Worm (Caenorhabditis elegans) whole organism, young adult: ENCODE measurements around the gene F38B6.2.

Experiments used
- B0336.3 ChIP-seq: fragments of 200-800 bp; sonication (Bioruptor generic); IDR thresholded peaks from 2 replicates; pipeline ENCODE4 v1.3.6; 2022; ENCODE audit warnings: missing genetic modification characterization, missing compliant biosample characterization
- C06A6.2 ChIP-seq: fragments of 200-800 bp; sonication (Bioruptor generic); conservative IDR thresholded peaks from 2 replicates; pipeline ENCODE4 v1.3.6; 2022; ENCODE audit warnings: missing genetic modification characterization, missing compliant biosample characterization
- F49E8.2 ChIP-seq: sonication (generic microtip); optimal IDR thresholded peaks from 3 replicates; lab custom pipeline; 2017; ENCODE audit warnings: missing genetic modification characterization, mild to moderate bottlenecking, missing compliant biosample characterization, antibody characterized with exemption, moderate library complexity; ENCODE audit not compliant: insufficient read depth
- F52B5.7 ChIP-seq: sonication (generic microtip); optimal IDR thresholded peaks from 2 replicates; lab custom pipeline; 2016; ENCODE audit warnings: mild to moderate bottlenecking, missing genetic modification characterization, missing compliant biosample characterization
- F55B11.4 ChIP-seq: sonication (generic microtip); optimal IDR thresholded peaks from 2 replicates; lab custom pipeline; 2016; ENCODE audit warnings: missing compliant biosample characterization, missing genetic modification characterization, borderline replicate concordance; ENCODE audit not compliant: insufficient read depth
- K11D2.4 ChIP-seq: fragments of 200-800 bp; sonication (Bioruptor generic); IDR thresholded peaks from 2 replicates; pipeline ENCODE4 v1.3.6; 2022; ENCODE audit warnings: missing genetic modification reagents, missing genetic modification characterization, missing compliant biosample characterization
- K12H6.12 ChIP-seq: fragments of 200-800 bp; sonication (Bioruptor generic); optimal IDR thresholded peaks from 2 replicates; lab custom pipeline; 2018; ENCODE audit warnings: mild to moderate bottlenecking, missing genetic modification characterization, missing compliant biosample characterization
- Y67H2A.10 ChIP-seq: fragments of 200-800 bp; sonication (Bioruptor generic); conservative IDR thresholded peaks from 2 replicates; pipeline ENCODE4 v1.3.6; 2022; ENCODE audit warnings: missing genetic modification reagents, missing genetic modification characterization, missing compliant biosample characterization
- Y95B8A.8 ChIP-seq: fragments of 200-800 bp; sonication (Bioruptor generic); IDR thresholded peaks from 2 replicates; pipeline ENCODE4 v1.3.6; 2022; ENCODE audit warnings: missing genetic modification reagents, missing genetic modification characterization, missing compliant biosample characterization
- aptf-3 ChIP-seq: fragments of 200-800 bp; sonication (Bioruptor generic); IDR thresholded peaks from 2 replicates; pipeline ENCODE4 v1.3.6; 2022; ENCODE audit warnings: missing genetic modification characterization, missing compliant biosample characterization
- athp-1 ChIP-seq: sonication (generic microtip); optimal IDR thresholded peaks from 2 replicates; lab custom pipeline; 2017; ENCODE audit warnings: mild to moderate bottlenecking, missing genetic modification characterization, missing compliant biosample characterization
- attf-3 ChIP-seq: fragments of 200-800 bp; sonication (Bioruptor generic); conservative IDR thresholded peaks from 2 replicates; pipeline ENCODE4 v1.3.6; 2022; ENCODE audit warnings: missing genetic modification reagents, missing genetic modification characterization, missing compliant biosample characterization
- attf-5 ChIP-seq: fragments of 200-800 bp; sonication (Bioruptor generic); optimal IDR thresholded peaks from 2 replicates; lab custom pipeline; 2018; ENCODE audit warnings: mild to moderate bottlenecking, missing genetic modification characterization, missing compliant biosample characterization
- attf-6 ChIP-seq: fragments of 200-800 bp; sonication (Bioruptor generic); IDR thresholded peaks from 2 replicates; pipeline ENCODE4 v1.3.6; 2022; ENCODE audit warnings: missing genetic modification reagents, missing genetic modification characterization, missing compliant biosample characterization
- cebp-1 ChIP-seq, 2 experiments: fragments of 200-800 bp in 1 of 2; sonication (Bioruptor generic) in 1 of 2; sonication (generic microtip) in 1 of 2; IDR thresholded peaks in 1 of 2; optimal IDR thresholded peaks in 1 of 2; 2 replicates each; pipeline versions ENCODE4 v1.3.6 to Lab custom; 2017 to 2022; ENCODE audit warnings: missing compliant biosample characterization in 2 of 2, missing genetic modification characterization in 2 of 2, mild to moderate bottlenecking in 1 of 2, missing genetic modification reagents in 1 of 2, moderate library complexity in 1 of 2
- cebp-2 ChIP-seq: fragments of 200-800 bp; sonication (Bioruptor generic); IDR thresholded peaks from 2 replicates; pipeline ENCODE4 v1.3.6; 2022; ENCODE audit warnings: missing genetic modification characterization, missing compliant biosample characterization
- ceh-27 ChIP-seq: fragments of 200-800 bp; sonication (Bioruptor generic); optimal IDR thresholded peaks from 2 replicates; lab custom pipeline; 2018; ENCODE audit warnings: mild to moderate bottlenecking, missing genetic modification characterization, moderate library complexity, missing compliant biosample characterization
- ceh-40 ChIP-seq: fragments of 200-800 bp; sonication (Bioruptor generic); IDR thresholded peaks from 2 replicates; pipeline ENCODE4 v1.3.6; 2022; ENCODE audit warnings: missing genetic modification characterization, missing compliant biosample characterization
- ceh-79 ChIP-seq: sonication (generic microtip); optimal IDR thresholded peaks from 2 replicates; lab custom pipeline; 2017; ENCODE audit warnings: mild to moderate bottlenecking, missing genetic modification characterization, missing compliant biosample characterization
- die-1 ChIP-seq: sonication (generic microtip); optimal IDR thresholded peaks from 2 replicates; lab custom pipeline; 2016; ENCODE audit warnings: missing genotype, mild to moderate bottlenecking, missing genetic modification characterization, missing compliant biosample characterization
- dpff-1 ChIP-seq: sonication (generic microtip); optimal IDR thresholded peaks from 2 replicates; lab custom pipeline; 2017; ENCODE audit warnings: mild to moderate bottlenecking, missing genetic modification characterization, missing compliant biosample characterization
- ekl-4 ChIP-seq: fragments of 200-800 bp; sonication (Bioruptor generic); IDR thresholded peaks from 2 replicates; pipeline ENCODE4 v1.3.6; 2022; ENCODE audit warnings: missing genetic modification reagents, missing genetic modification characterization, missing compliant biosample characterization
- ets-4 ChIP-seq: fragments of 200-800 bp; sonication (Bioruptor generic); optimal IDR thresholded peaks from 2 replicates; lab custom pipeline; 2018; ENCODE audit warnings: mild to moderate bottlenecking, missing genetic modification characterization, missing compliant biosample characterization
- fkh-3 ChIP-seq: sonication (generic microtip); optimal IDR thresholded peaks from 2 replicates; lab custom pipeline; 2016; ENCODE audit warnings: mild to moderate bottlenecking, missing genetic modification characterization, missing compliant biosample characterization
- gei-17 ChIP-seq: fragments of 200-800 bp; sonication (Bioruptor generic); optimal IDR thresholded peaks from 2 replicates; lab custom pipeline; 2018; ENCODE audit warnings: mild to moderate bottlenecking, missing genetic modification characterization, missing compliant biosample characterization
- him-1 ChIP-seq: sonication (generic microtip); optimal IDR thresholded peaks from 2 replicates; lab custom pipeline; 2016; ENCODE audit warnings: missing genotype, missing genetic modification reagents, missing genetic modification characterization, missing compliant biosample characterization
- hmg-1.2 ChIP-seq: fragments of 200-800 bp; sonication (Bioruptor generic); IDR thresholded peaks from 2 replicates; pipeline ENCODE4 v1.3.6; 2022; ENCODE audit warnings: missing genetic modification reagents, missing genetic modification characterization, missing compliant biosample characterization
- let-526 ChIP-seq: fragments of 200-800 bp; sonication (Bioruptor generic); IDR thresholded peaks from 2 replicates; pipeline ENCODE4 v1.3.6; 2022; ENCODE audit warnings: missing genetic modification reagents, missing genetic modification characterization, missing compliant biosample characterization
- lin-26 ChIP-seq: fragments of 200-800 bp; sonication (Bioruptor generic); IDR thresholded peaks from 2 replicates; pipeline ENCODE4 v1.3.6; 2022; ENCODE audit warnings: missing genetic modification reagents, missing genetic modification characterization, missing compliant biosample characterization
- lin-35 ChIP-seq, 3 experiments: fragments of 150-350 bp in 2 of 3; sonication (generic microtip) in 1 of 3; optimal IDR thresholded peaks; 2 replicates each; lab custom pipeline; 2014 to 2018; ENCODE audit warnings: missing biosample characterization in 3 of 3, missing genetic modification characterization in 3 of 3, missing genetic modification reagents in 3 of 3
- lin-40 ChIP-seq: sonication (generic microtip); optimal IDR thresholded peaks from 2 replicates; lab custom pipeline; 2016; ENCODE audit warnings: missing genetic modification characterization, mild to moderate bottlenecking, missing compliant biosample characterization, missing genotype, missing genetic modification reagents
- madf-8 ChIP-seq: fragments of 200-800 bp; sonication (Bioruptor generic); conservative IDR thresholded peaks from 2 replicates; pipeline ENCODE4 v1.3.6; 2022; ENCODE audit warnings: missing genetic modification reagents, missing genetic modification characterization, missing compliant biosample characterization
- mxl-1 ChIP-seq: sonication (generic microtip); optimal IDR thresholded peaks from 2 replicates; lab custom pipeline; 2016; ENCODE audit warnings: missing genetic modification characterization, missing compliant biosample characterization
- nfya-1 ChIP-seq: sonication (generic microtip); optimal IDR thresholded peaks from 2 replicates; lab custom pipeline; 2017; ENCODE audit warnings: antibody characterized with exemption, missing compliant biosample characterization, missing genetic modification characterization, borderline replicate concordance; ENCODE audit not compliant: insufficient read depth
- nfya-2 ChIP-seq: fragments of 200-800 bp; sonication (Bioruptor generic); IDR thresholded peaks from 2 replicates; pipeline ENCODE4 v1.3.6; 2022; ENCODE audit warnings: missing genetic modification reagents, missing genetic modification characterization, missing compliant biosample characterization
- nhr-179 ChIP-seq: sonication (generic microtip); optimal IDR thresholded peaks from 2 replicates; lab custom pipeline; 2016; ENCODE audit warnings: mild to moderate bottlenecking, missing genetic modification characterization, missing compliant biosample characterization
- nhr-27 ChIP-seq: fragments of 200-800 bp; sonication (Bioruptor generic); optimal IDR thresholded peaks from 2 replicates; lab custom pipeline; 2018; ENCODE audit warnings: mild to moderate bottlenecking, missing genetic modification characterization, moderate library complexity, missing compliant biosample characterization
- nhr-80 ChIP-seq: sonication (generic microtip); optimal IDR thresholded peaks from 2 replicates; lab custom pipeline; 2016; ENCODE audit warnings: missing genetic modification characterization, missing compliant biosample characterization
- nhr-90 ChIP-seq: sonication (generic microtip); optimal IDR thresholded peaks from 2 replicates; lab custom pipeline; 2016; ENCODE audit warnings: missing genotype, mild to moderate bottlenecking, missing genetic modification characterization, missing compliant biosample characterization
- rec-8 ChIP-seq, 2 experiments: sonication (generic microtip); optimal IDR thresholded peaks; 2 replicates each; lab custom pipeline; 2016; ENCODE audit warnings: mild to moderate bottlenecking in 2 of 2, missing genetic modification characterization in 2 of 2, missing genetic modification reagents in 2 of 2, missing genotype in 2 of 2, missing biosample characterization in 1 of 2, missing compliant biosample characterization in 1 of 2, moderate library complexity in 1 of 2
- sea-2 ChIP-seq: fragments of 200-800 bp; sonication (Bioruptor generic); IDR thresholded peaks from 2 replicates; pipeline ENCODE4 v1.3.6; 2022; ENCODE audit warnings: missing genetic modification characterization, missing compliant biosample characterization
- snpc-1.1 ChIP-seq: sonication (generic microtip); optimal IDR thresholded peaks from 2 replicates; lab custom pipeline; 2017; ENCODE audit warnings: missing genetic modification characterization, mild to moderate bottlenecking, missing compliant biosample characterization, antibody characterized with exemption, moderate library complexity, missing genotype, missing genetic modification reagents; ENCODE audit not compliant: insufficient read depth
- tlf-1 ChIP-seq: fragments of 200-800 bp; sonication (Bioruptor generic); optimal IDR thresholded peaks from 2 replicates; lab custom pipeline; 2018; ENCODE audit warnings: mild to moderate bottlenecking, missing genetic modification characterization, missing compliant biosample characterization
- unc-130 ChIP-seq: sonication (generic microtip); optimal IDR thresholded peaks from 2 replicates; lab custom pipeline; 2016; ENCODE audit warnings: missing genetic modification reagents, missing genetic modification characterization, missing compliant biosample characterization
- ztf-22 ChIP-seq: fragments of 200-800 bp; sonication (Bioruptor generic); optimal IDR thresholded peaks from 2 replicates; lab custom pipeline; 2018; ENCODE audit warnings: mild to moderate bottlenecking, missing genetic modification characterization, moderate library complexity, missing compliant biosample characterization

F38B6.2 gene

ce11 chrX:6735494-6735893, 37.2 kb downstream of the F38B6.2 start (continued):
- TF ChIP-seq rec-8 (tag; optimal IDR thresholded peaks at IDR 0.05; lab: Kevin White, UChicago) (no peak), aptf-3 (GFP tag; lab: Robert Waterston, UW) (no peak), tlf-1 (GFP tag; lab: Kevin White, UChicago) (no peak), nhr-80 (tag; lab: Kevin White, UChicago) (no peak), nhr-27 (tag; lab: Kevin White, UChicago) (no peak), ceh-27 (GFP tag; lab: Kevin White, UChicago) (peak; percentile 62), lin-35 (GFP tag; optimal IDR thresholded peaks at IDR 0.05; lab: Kevin White, UChicago) (no peak), ceh-40 (GFP tag; lab: Robert Waterston, UW) (no peak), athp-1 (tag; lab: Kevin White, UChicago) (no peak), dpff-1 (tag; lab: Kevin White, UChicago) (no peak), die-1 (tag; lab: Kevin White, UChicago) (no peak), lin-26 (GFP tag; lab: Robert Waterston, UW) (no peak), nfya-2 (GFP tag; lab: Robert Waterston, UW) (no peak), gei-17 (GFP tag; lab: Kevin White, UChicago) (peak; percentile 23), unc-130 (GFP tag; lab: Kevin White, UChicago) (no peak), ceh-79 (no peak), F52B5.7 (tag; lab: Kevin White, UChicago) (no peak), ets-4 (no peak), nhr-179 (tag; lab: Kevin White, UChicago) (no peak), K11D2.4 (GFP tag; lab: Robert Waterston, UW) (0 out of 2 replicates have a peak, but pooled peaks have one; percentile 38), sea-2 (GFP tag; lab: Robert Waterston, UW) (no peak), nhr-90 (tag; lab: Kevin White, UChicago) (no peak), snpc-1.1 (tag; lab: Kevin White, UChicago) (no peak), him-1 (no peak), K12H6.12 (tag; lab: Kevin White, UChicago) (no peak), mxl-1 (tag; lab: Kevin White, UChicago) (no peak), fkh-3 (tag; lab: Kevin White, UChicago) (no peak), Y95B8A.8 (GFP tag; lab: Robert Waterston, UW) (no peak), let-526 (GFP tag; lab: Robert Waterston, UW) (no peak), attf-3 (GFP tag; lab: Robert Waterston, UW) (no peak), lin-40 (tag; lab: Kevin White, UChicago) (peak; percentile 13), cebp-1 (GFP tag; IDR thresholded peaks at IDR 0.05; lab: Robert Waterston, UW) (no peak), cebp-1 (tag; optimal IDR thresholded peaks at IDR 0.05; lab: Kevin White, UChicago) (peak; percentile 50), nfya-1 (tag; lab: Kevin White, UChicago) (no peak), cebp-2 (GFP tag; lab: Robert Waterston, UW) (no peak)

- peak; percentile 64; the same call in 1 of the 2 replicates for TF ChIP-seq lin-26 (GFP tag; lab: Robert Waterston, UW)
- peak; percentile 21 for TF ChIP-seq ztf-22 (GFP tag; lab: Kevin White, UChicago)
- TF ChIP-seq attf-5 (GFP tag; lab: Kevin White, UChicago): peak; percentile 11
- TF ChIP-seq F55B11.4 (tag; lab: Kevin White, UChicago): no peak
- TF ChIP-seq madf-8 (GFP tag; lab: Robert Waterston, UW): no peak
- no peak for TF ChIP-seq F49E8.2 (tag; lab: Kevin White, UChicago)
- TF ChIP-seq B0336.3 (GFP tag; lab: Robert Waterston, UW): 0 out of 2 replicates have a peak, but pooled peaks have one; percentile 18
- TF ChIP-seq cebp-1 (GFP tag; IDR thresholded peaks at IDR 0.05; lab: Robert Waterston, UW): no peak
- TF ChIP-seq cebp-1 (tag; optimal IDR thresholded peaks at IDR 0.05; lab: Kevin White, UChicago): peak; percentile 34
- no peak for TF ChIP-seq attf-3 (GFP tag; lab: Robert Waterston, UW)
- 0 out of 2 replicates have a peak, but pooled peaks have one; percentile 21 for TF ChIP-seq C06A6.2 (GFP tag; lab: Robert Waterston, UW)
- no peak for TF ChIP-seq fkh-3 (tag; lab: Kevin White, UChicago)
- TF ChIP-seq ekl-4: peak; percentile 24; the same call in 1 of the 2 replicates
- no peak for TF ChIP-seq attf-6 (GFP tag; lab: Robert Waterston, UW)
- TF ChIP-seq hmg-1.2: 0 out of 2 replicates have a peak, but pooled peaks have one; percentile 4
- TF ChIP-seq Y67H2A.10 (GFP tag; lab: Robert Waterston, UW): no peak
- peak; percentile 63 for TF ChIP-seq lin-40 (tag; lab: Kevin White, UChicago)
Observed at ce11 chrX:6736358-6736991, 38.1 kb downstream of the F38B6.2 start.
